Fruit fly (Drosophila melanogaster): Measurements from ENCODE around the gene CG14102.
A peak's percentile ranks its signal among the peaks of the same experiment; 100 is the strongest.

The CG14102 gene

dm6 chr3L:19804908-19805307 lies 3.8 kb upstream of the CG14102 start, which contains the start of the genes TORIP and Ccdc58:
Gene TORIP, minus strand, starts transcription at chr3L:19805080.
Gene Ccdc58, plus strand, starts transcription at chr3L:19805181.
- TF ChIP-seq Rel (GFP tag; optimal IDR thresholded peaks at IDR 0.05) (no peak), Rel (tag; optimal IDR thresholded peaks at IDR 0.05) (peak; percentile 39), h (GFP tag; optimal IDR thresholded peaks at IDR 0.05) (no peak)

DNA sequence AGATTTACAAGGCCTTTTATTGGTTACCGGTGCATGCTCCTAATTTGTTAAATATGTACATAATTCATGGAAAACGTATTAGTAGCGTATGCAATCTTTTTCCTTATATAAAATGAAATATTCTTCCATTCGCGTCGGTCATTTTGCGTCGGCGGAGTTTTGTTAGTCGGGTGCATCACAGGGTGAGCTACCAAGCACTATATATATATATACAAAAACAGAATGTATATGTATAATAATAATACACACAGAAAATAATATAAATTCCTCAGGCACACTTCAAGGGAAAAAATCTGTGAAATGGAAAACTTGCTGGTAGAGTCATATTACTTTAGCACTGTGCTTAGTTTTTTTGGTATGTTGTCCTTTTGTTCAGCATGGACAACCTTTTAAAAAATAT lies 2.1 kb downstream of the CG14102 start, which contains the start of gene Ir76a:
TSS of gene Ir76a (plus strand) at position 301 of the 400 bp plus-strand sequence.
- TF ChIP-seq Dif (GFP tag; optimal IDR thresholded peaks at IDR 0.05; ENCODE audit: partially characterized antibody) (no peak), tai (GFP tag; optimal IDR thresholded peaks at IDR 0.05) (no peak), br (GFP tag; optimal IDR thresholded peaks at IDR 0.05) (no peak), foxo (GFP tag; optimal IDR thresholded peaks at IDR 0.05) (no peak), Jra (GFP tag; optimal IDR thresholded peaks at IDR 0.05) (no peak), sv (GFP tag; optimal IDR thresholded peaks at IDR 0.05) (no peak), Vsx2 (GFP tag; optimal IDR thresholded peaks at IDR 0.05; ENCODE audit: partially characterized antibody) (no peak), psq (GFP tag; optimal IDR thresholded peaks at IDR 0.05) (no peak), fru (GFP tag; optimal IDR thresholded peaks at IDR 0.05) (no peak), CG32264 (GFP tag; optimal IDR thresholded peaks at IDR 0.05) (no peak)

DNA sequence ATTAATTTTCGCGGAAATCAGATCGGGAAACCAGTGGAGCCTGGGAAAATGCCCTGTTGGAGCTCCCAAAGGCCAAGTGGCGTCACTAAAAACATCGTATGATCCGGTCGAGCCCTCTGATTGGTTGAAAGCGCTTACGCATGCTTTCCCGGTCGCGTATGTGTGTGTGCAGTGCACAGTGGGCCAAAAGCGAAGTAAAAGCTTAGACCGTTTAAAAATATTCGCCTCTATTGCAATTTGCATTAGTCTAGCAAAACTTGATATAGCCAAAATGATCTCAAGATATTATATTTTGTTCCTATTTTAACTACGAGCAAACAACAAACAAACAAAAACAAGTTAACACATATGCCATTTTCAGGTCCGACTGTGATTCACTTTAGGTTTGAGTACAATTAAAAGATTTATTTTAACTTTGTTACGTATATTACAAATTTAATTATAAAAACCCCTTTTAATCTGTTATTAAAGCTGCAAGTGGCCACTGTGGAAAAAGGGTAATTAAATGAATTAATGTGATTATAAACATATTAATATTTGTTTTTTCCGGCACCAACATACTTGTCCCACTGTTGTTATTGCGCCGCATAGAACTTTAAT lies 6.8 kb downstream of the CG14102 start:
- TF ChIP-seq sage (GFP tag; optimal IDR thresholded peaks at IDR 0.05), result peak; percentile 66
- peak; percentile 84 for TF ChIP-seq Hr83 (GFP tag; optimal IDR thresholded peaks at IDR 0.05; ENCODE audit: poor library complexity, severe bottlenecking)
- peak; percentile 95 for TF ChIP-seq HLH106 (tag; optimal IDR thresholded peaks at IDR 0.05)
- no peak for TF ChIP-seq dl (GFP tag; optimal IDR thresholded peaks at IDR 0.05; ENCODE audit: insufficient read depth in 1 of 2, partially characterized antibody in 2 of 2)
- TF ChIP-seq lola (GFP tag; optimal IDR thresholded peaks at IDR 0.05), result no peak
- no peak for TF ChIP-seq dmrt93B (GFP tag; optimal IDR thresholded peaks at IDR 0.05)
- TF ChIP-seq Hnf4 (GFP tag; optimal IDR thresholded peaks at IDR 0.05), result no peak
- TF ChIP-seq brk (GFP tag; optimal IDR thresholded peaks at IDR 0.05), result no peak
- TF ChIP-seq tai (GFP tag; optimal IDR thresholded peaks at IDR 0.05), result no peak
- TF ChIP-seq Rel (GFP tag; optimal IDR thresholded peaks at IDR 0.05), result peak; percentile 51
- peak; percentile 35 for TF ChIP-seq Rel (tag; optimal IDR thresholded peaks at IDR 0.05)
- no peak for TF ChIP-seq Mio (GFP tag; optimal IDR thresholded peaks at IDR 0.05)
- TF ChIP-seq N (GFP tag; optimal IDR thresholded peaks at IDR 0.05), result peak; percentile 55
- TF ChIP-seq foxo (GFP tag; optimal IDR thresholded peaks at IDR 0.05), result peak; percentile 21 to 91
- TF ChIP-seq sv (GFP tag; optimal IDR thresholded peaks at IDR 0.05), result peak; percentile 83
- peak; percentile 86 for TF ChIP-seq h (GFP tag; optimal IDR thresholded peaks at IDR 0.05)
- peak; percentile 33 for TF ChIP-seq dsf (GFP tag; optimal IDR thresholded peaks at IDR 0.05; ENCODE audit: borderline replicate concordance)
- peak; percentile 71 for TF ChIP-seq CG9705 (GFP tag; optimal IDR thresholded peaks at IDR 0.05)
- peak; percentile 81 for TF ChIP-seq fru (GFP tag; optimal IDR thresholded peaks at IDR 0.05)
- peak; percentile 82 for TF ChIP-seq rgr (GFP tag; optimal IDR thresholded peaks at IDR 0.05)
- TF ChIP-seq ey (GFP tag; optimal IDR thresholded peaks at IDR 0.05), result peak; percentile 83
- TF ChIP-seq usp (GFP tag; optimal IDR thresholded peaks at IDR 0.05), result no peak
- TF ChIP-seq OdsH (GFP tag; optimal IDR thresholded peaks at IDR 0.05), result peak; percentile 90
- peak; percentile 78 for TF ChIP-seq psq (GFP tag; optimal IDR thresholded peaks at IDR 0.05)
- TF ChIP-seq CG32264 (GFP tag; optimal IDR thresholded peaks at IDR 0.05), result peak; percentile 80
- TF ChIP-seq CrebA (GFP tag; optimal IDR thresholded peaks at IDR 0.05; ENCODE audit: borderline replicate concordance), result no peak
- peak; percentile 89 for TF ChIP-seq Sp1 (GFP tag; optimal IDR thresholded peaks at IDR 0.05)
- TF ChIP-seq Dif (GFP tag; optimal IDR thresholded peaks at IDR 0.05; ENCODE audit: partially characterized antibody), result peak; percentile 15
- TF ChIP-seq Hr78 (GFP tag; optimal IDR thresholded peaks at IDR 0.05), result no peak
- peak; percentile 89 for TF ChIP-seq woc (GFP tag; optimal IDR thresholded peaks at IDR 0.05)
- TF ChIP-seq Jra (GFP tag; optimal IDR thresholded peaks at IDR 0.05), result peak; percentile 72

DNA sequence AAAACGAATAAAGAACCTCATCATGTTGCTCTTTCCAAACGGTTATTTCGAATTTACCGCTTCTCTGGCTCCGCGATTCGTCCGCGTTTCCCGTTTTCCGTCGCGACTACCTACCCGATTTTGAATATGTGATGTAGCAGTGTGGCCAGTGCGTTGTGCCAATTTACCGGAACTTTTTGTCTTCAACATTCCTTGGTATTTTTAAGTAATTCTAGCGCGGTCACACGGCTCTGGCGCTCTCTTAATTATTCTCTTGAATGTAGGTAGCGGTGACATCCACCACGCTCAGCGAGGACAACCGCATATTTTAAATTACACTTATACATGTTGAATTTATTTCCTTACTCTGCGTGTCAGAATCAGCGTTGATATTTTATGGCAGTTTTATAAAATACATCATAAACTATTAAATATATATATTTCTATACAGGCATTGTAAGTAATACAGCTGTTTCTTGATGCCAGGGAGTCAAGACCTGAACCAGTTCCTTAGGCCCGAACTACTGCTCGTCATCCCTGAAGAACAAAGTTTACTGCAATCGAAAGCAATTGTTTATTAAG lies 7.6 kb downstream of the CG14102 start, which contains the start of the genes CG42637, Gyc76C and SREBP:
TSS of gene CG42637 (minus strand) at position 132 of the 561 bp plus-strand sequence.
TSS of gene Gyc76C (minus strand) at position 132 of the 561 bp plus-strand sequence.
TSS of gene SREBP (plus strand) at position 498 of the 561 bp plus-strand sequence.
- TF ChIP-seq Mio (GFP tag; optimal IDR thresholded peaks at IDR 0.05), result no peak
- TF ChIP-seq Hr78 (GFP tag; optimal IDR thresholded peaks at IDR 0.05), result no peak
- TF ChIP-seq h (GFP tag; optimal IDR thresholded peaks at IDR 0.05), result no peak
- TF ChIP-seq sage (GFP tag; optimal IDR thresholded peaks at IDR 0.05), result peak; percentile 85
- peak; percentile 38 for TF ChIP-seq Hr83 (GFP tag; optimal IDR thresholded peaks at IDR 0.05; ENCODE audit: poor library complexity, severe bottlenecking)
- TF ChIP-seq tai (GFP tag; optimal IDR thresholded peaks at IDR 0.05), result no peak
- no peak for TF ChIP-seq ey (GFP tag; optimal IDR thresholded peaks at IDR 0.05)
- no peak for TF ChIP-seq foxo (GFP tag; optimal IDR thresholded peaks at IDR 0.05)
- TF ChIP-seq Hnf4 (GFP tag; optimal IDR thresholded peaks at IDR 0.05), result no peak
- no peak for TF ChIP-seq woc (GFP tag; optimal IDR thresholded peaks at IDR 0.05)
- TF ChIP-seq HLH106 (tag; optimal IDR thresholded peaks at IDR 0.05), result peak; percentile 37
- TF ChIP-seq CrebA (GFP tag; optimal IDR thresholded peaks at IDR 0.05; ENCODE audit: borderline replicate concordance), result no peak
- no peak for TF ChIP-seq Abd-B (GFP tag; optimal IDR thresholded peaks at IDR 0.05)
- no peak for TF ChIP-seq dl (GFP tag; optimal IDR thresholded peaks at IDR 0.05; ENCODE audit: insufficient read depth in 1 of 2, partially characterized antibody in 2 of 2)
- TF ChIP-seq brk (GFP tag; optimal IDR thresholded peaks at IDR 0.05), result peak; percentile 83
- TF ChIP-seq sv (GFP tag; optimal IDR thresholded peaks at IDR 0.05), result no peak
- no peak for TF ChIP-seq pan (optimal IDR thresholded peaks at IDR 0.05)
- no peak for TF ChIP-seq Myc (optimal IDR thresholded peaks at IDR 0.05)
- peak; percentile 14 for TF ChIP-seq fru (GFP tag; optimal IDR thresholded peaks at IDR 0.05)
- TF ChIP-seq lola (GFP tag; optimal IDR thresholded peaks at IDR 0.05), result no peak
- TF ChIP-seq GATAd (GFP tag; optimal IDR thresholded peaks at IDR 0.05), result no peak
- no peak for TF ChIP-seq CG9705 (GFP tag; optimal IDR thresholded peaks at IDR 0.05)
- no peak for TF ChIP-seq N (GFP tag; optimal IDR thresholded peaks at IDR 0.05)
- TF ChIP-seq Rel (GFP tag; optimal IDR thresholded peaks at IDR 0.05), result peak; percentile 38
- peak; percentile 47 for TF ChIP-seq Rel (tag; optimal IDR thresholded peaks at IDR 0.05)
- peak; percentile 20 for TF ChIP-seq rgr (GFP tag; optimal IDR thresholded peaks at IDR 0.05)
- TF ChIP-seq Dif (GFP tag; optimal IDR thresholded peaks at IDR 0.05; ENCODE audit: partially characterized antibody), result peak; percentile 52
